Worm (Caenorhabditis elegans): ENCODE results near the gene nhr-26.

ce11 chrX:12702713-12703112 lies 2.4 kb upstream of the nhr-26 start:
- TF ChIP-seq elt-3 (tag; optimal IDR thresholded peaks at IDR 0.05) (no peak), fos-1 (tag; optimal IDR thresholded peaks at IDR 0.05) (no peak), ceh-16 (tag; optimal IDR thresholded peaks at IDR 0.05) (no peak), mml-1 (tag; optimal IDR thresholded peaks at IDR 0.05) (no peak), pqm-1 (tag; optimal IDR thresholded peaks at IDR 0.05) (no peak), fkh-10 (GFP tag; optimal IDR thresholded peaks at IDR 0.05) (no peak), ceh-28 (tag; optimal IDR thresholded peaks at IDR 0.05) (no peak), nhr-237 (tag; optimal IDR thresholded peaks at IDR 0.05) (no peak), ama-1 (optimal IDR thresholded peaks at IDR 0.05) (no peak), nfya-1 (tag; optimal IDR thresholded peaks at IDR 0.05; ENCODE audit: insufficient read depth) (no peak), ceh-82 (tag; optimal IDR thresholded peaks at IDR 0.05) (no peak), nhr-12 (tag; optimal IDR thresholded peaks at IDR 0.05) (no peak)

All from whole organism, L3 larva.